Fruit fly (Drosophila melanogaster): ENCODE results near the gene CG12995.

CG12995 gene

dm6 chrX:17181264-17182198 is 28.3 kb downstream of the CG12995 start:
- TF ChIP-seq kay (GFP tag; ENCODE audit: borderline replicate concordance) (peak; percentile 35), CG7045 (GFP tag; optimal IDR thresholded peaks at IDR 0.05) (no peak), CG14711 (tag; optimal IDR thresholded peaks at IDR 0.05) (peak; percentile 6)

- no peak for TF ChIP-seq CG7045 (GFP tag; optimal IDR thresholded peaks at IDR 0.05)
- TF ChIP-seq cnc (optimal IDR thresholded peaks at IDR 0.05), result no peak
- no peak for TF ChIP-seq CG11617 (GFP tag; optimal IDR thresholded peaks at IDR 0.05)
- TF ChIP-seq Hr96 (GFP tag; optimal IDR thresholded peaks at IDR 0.05), result no peak
- no peak for TF ChIP-seq Crg-1 (GFP tag; optimal IDR thresholded peaks at IDR 0.05)
- no peak for TF ChIP-seq bab1 (GFP tag; optimal IDR thresholded peaks at IDR 0.05)
- TF ChIP-seq pad (GFP tag; optimal IDR thresholded peaks at IDR 0.05), result no peak
- TF ChIP-seq tj (GFP tag; optimal IDR thresholded peaks at IDR 0.05), result no peak
- TF ChIP-seq toe (GFP tag; optimal IDR thresholded peaks at IDR 0.05), result no peak
Observed at dm6 chrX:17180523-17180922, 29.3 kb downstream of the CG12995 start.

dm6 chrX:17178484-17178921 is 31.3 kb downstream of the CG12995 start:
- peak; percentile 86 for TF ChIP-seq Hr96 (GFP tag; optimal IDR thresholded peaks at IDR 0.05)
- peak; percentile 84 for TF ChIP-seq pad (GFP tag; optimal IDR thresholded peaks at IDR 0.05)
- peak; percentile 56 for TF ChIP-seq CG7101 (tag; optimal IDR thresholded peaks at IDR 0.05)
- no peak for TF ChIP-seq Crg-1 (GFP tag; optimal IDR thresholded peaks at IDR 0.05)
- TF ChIP-seq cic (GFP tag; optimal IDR thresholded peaks at IDR 0.05), result peak; percentile 75
- TF ChIP-seq ovo (GFP tag; optimal IDR thresholded peaks at IDR 0.05), result no peak
- no peak for TF ChIP-seq CG33017 (tag; optimal IDR thresholded peaks at IDR 0.05)
- peak; percentile 68 for TF ChIP-seq Clk (GFP tag; optimal IDR thresholded peaks at IDR 0.05)
- peak; percentile 62 for TF ChIP-seq toe (GFP tag; optimal IDR thresholded peaks at IDR 0.05)
- TF ChIP-seq kay (GFP tag; ENCODE audit: borderline replicate concordance), result peak; percentile 77
- TF ChIP-seq CG11617 (GFP tag; optimal IDR thresholded peaks at IDR 0.05), result peak; percentile 61
- peak; percentile 99 for TF ChIP-seq bab1 (GFP tag; optimal IDR thresholded peaks at IDR 0.05)
- TF ChIP-seq CG7045 (GFP tag; optimal IDR thresholded peaks at IDR 0.05), result peak; percentile 86
- TF ChIP-seq CG14711 (tag; optimal IDR thresholded peaks at IDR 0.05), result peak; percentile 94
- peak; percentile 26 for TF ChIP-seq CG1620 (GFP tag; optimal IDR thresholded peaks at IDR 0.05)
- TF ChIP-seq CG12768 (GFP tag; optimal IDR thresholded peaks at IDR 0.05), result peak; percentile 90
- TF ChIP-seq tj (GFP tag; optimal IDR thresholded peaks at IDR 0.05), result no peak
- TF ChIP-seq CG5204 (GFP tag; optimal IDR thresholded peaks at IDR 0.05), result peak; percentile 56

- TF ChIP-seq cnc (optimal IDR thresholded peaks at IDR 0.05) (no peak), Clk (GFP tag; optimal IDR thresholded peaks at IDR 0.05) (no peak), CG14711 (tag; optimal IDR thresholded peaks at IDR 0.05) (no peak), bab1 (GFP tag; optimal IDR thresholded peaks at IDR 0.05) (no peak), CG5204 (GFP tag; optimal IDR thresholded peaks at IDR 0.05) (no peak)
Observed at dm6 chrX:17177606-17178005, 32.2 kb downstream of the CG12995 start.

- no peak for TF ChIP-seq Mnt (GFP tag; optimal IDR thresholded peaks at IDR 0.05)
- TF ChIP-seq CG7101 (tag; optimal IDR thresholded peaks at IDR 0.05), result no peak
- TF ChIP-seq Crg-1 (GFP tag; optimal IDR thresholded peaks at IDR 0.05), result no peak
Observed at dm6 chrX:17176542-17176941, 33.3 kb downstream of the CG12995 start.

dm6 chrX:17175558-17176189 is 34.1 kb downstream of the CG12995 start:
- TF ChIP-seq pad (GFP tag; optimal IDR thresholded peaks at IDR 0.05), result peak; percentile 9
- TF ChIP-seq Hr96 (GFP tag; optimal IDR thresholded peaks at IDR 0.05), result peak; percentile 54
- TF ChIP-seq bab1 (GFP tag; optimal IDR thresholded peaks at IDR 0.05), result peak; percentile 53
- peak; percentile 13 for TF ChIP-seq Mnt (GFP tag; optimal IDR thresholded peaks at IDR 0.05)
- TF ChIP-seq Clk (GFP tag; optimal IDR thresholded peaks at IDR 0.05), result no peak
- TF ChIP-seq Crg-1 (GFP tag; optimal IDR thresholded peaks at IDR 0.05), result peak; percentile 42
- TF ChIP-seq CG7101 (tag; optimal IDR thresholded peaks at IDR 0.05), result peak; percentile 44
- no peak for TF ChIP-seq CG11617 (GFP tag; optimal IDR thresholded peaks at IDR 0.05)
- peak; percentile 58 for TF ChIP-seq CG1620 (GFP tag; optimal IDR thresholded peaks at IDR 0.05)

- TF ChIP-seq CG11617 (GFP tag; optimal IDR thresholded peaks at IDR 0.05) (no peak), CG33017 (tag; optimal IDR thresholded peaks at IDR 0.05) (no peak), kay (GFP tag; ENCODE audit: borderline replicate concordance) (no peak), Clk (GFP tag; optimal IDR thresholded peaks at IDR 0.05) (no peak), cic (GFP tag; optimal IDR thresholded peaks at IDR 0.05) (no peak), toe (GFP tag; optimal IDR thresholded peaks at IDR 0.05) (no peak)
Observed at dm6 chrX:17174115-17174514, 35.7 kb downstream of the CG12995 start.

Measured in whole organism, adult.